Fruit fly (Drosophila melanogaster): ENCODE results near the gene Ccdc56.
A peak's percentile ranks its signal among the peaks of the same experiment; 100 is the strongest.

The Ccdc56 gene

dm6 chr3L:11691203-11691797, 17.5 kb upstream of the Ccdc56 start, which contains the start of the genes Pldn and CG14135 (continued):
- no peak for TF ChIP-seq CG15269 (tag; optimal IDR thresholded peaks at IDR 0.05)
- TF ChIP-seq CG12219 (GFP tag; optimal IDR thresholded peaks at IDR 0.05): no peak
- TF ChIP-seq pzg (GFP tag; optimal IDR thresholded peaks at IDR 0.05): peak; percentile 72
- peak; percentile 53 for TF ChIP-seq trem (tag; optimal IDR thresholded peaks at IDR 0.05)
- no peak for TF ChIP-seq Optix (GFP tag; IDR thresholded peaks at IDR 0.05)
- TF ChIP-seq grau (tag; optimal IDR thresholded peaks at IDR 0.05): no peak
- TF ChIP-seq CG1603 (tag; optimal IDR thresholded peaks at IDR 0.05): peak; percentile 49
- no peak for TF ChIP-seq fu2 (GFP tag; optimal IDR thresholded peaks at IDR 0.05)
- no peak for TF ChIP-seq mirr (GFP tag; optimal IDR thresholded peaks at IDR 0.05)
- peak; percentile 75 for TF ChIP-seq CG8924 (tag; optimal IDR thresholded peaks at IDR 0.05)
- peak in 1 of 2 experiments; percentile 28 for TF ChIP-seq Pdp1 (GFP tag; optimal IDR thresholded peaks at IDR 0.05)
- TF ChIP-seq dmrt99B (tag; optimal IDR thresholded peaks at IDR 0.05): no peak
- peak; percentile 37 for TF ChIP-seq zen (tag; optimal IDR thresholded peaks at IDR 0.05)
- peak; percentile 26 for TF ChIP-seq Dp (GFP tag; optimal IDR thresholded peaks at IDR 0.05)
- peak; percentile 75 for TF ChIP-seq Dref (GFP tag; IDR thresholded peaks at IDR 0.05)
- TF ChIP-seq CG13287 (GFP tag; IDR thresholded peaks at IDR 0.05; ENCODE audit: partially characterized antibody): peak; percentile 61
- TF ChIP-seq CG14667 (GFP tag; IDR thresholded peaks at IDR 0.05): no peak
- TF ChIP-seq Elba2 (GFP tag; optimal IDR thresholded peaks at IDR 0.05): peak; percentile 72
- no peak for TF ChIP-seq h (optimal IDR thresholded peaks at IDR 0.05)
- peak; percentile 21 for TF ChIP-seq exex (tag; optimal IDR thresholded peaks at IDR 0.05)
- TF ChIP-seq YL-1 (GFP tag; optimal IDR thresholded peaks at IDR 0.05): peak; percentile 50
- TF ChIP-seq bcd (GFP tag; optimal IDR thresholded peaks at IDR 0.05): peak; percentile 8
- TF ChIP-seq CG6791 (GFP tag; IDR thresholded peaks at IDR 0.05; ENCODE audit: partially characterized antibody): peak; percentile 27; the same call in 1 of the 3 replicates
- no peak for TF ChIP-seq CG7271 (tag; optimal IDR thresholded peaks at IDR 0.05)
- peak; percentile 9 for TF ChIP-seq CHES-1-like (GFP tag; optimal IDR thresholded peaks at IDR 0.05)
- peak; percentile 16 for TF ChIP-seq CG2712 (tag; optimal IDR thresholded peaks at IDR 0.05)
- TF ChIP-seq insv (GFP tag; optimal IDR thresholded peaks at IDR 0.05): peak in 1 of 2 experiments; percentile 29
- TF ChIP-seq D19B (GFP tag; optimal IDR thresholded peaks at IDR 0.05): no peak
- TF ChIP-seq CG2116 (GFP tag; optimal IDR thresholded peaks at IDR 0.05): peak; percentile 69
- peak; percentile 77 for TF ChIP-seq sens (GFP tag)
- no peak for TF ChIP-seq Doc2 (GFP tag; IDR thresholded peaks at IDR 0.05)
- peak; percentile 61; the same call in 2 of the 4 replicates for TF ChIP-seq Dll (GFP tag; IDR thresholded peaks at IDR 0.05; ENCODE audit: partially characterized antibody)
- TF ChIP-seq ftz-f1 (GFP tag; optimal IDR thresholded peaks at IDR 0.05): no peak
- peak; percentile 64 for TF ChIP-seq CTCF (GFP tag; optimal IDR thresholded peaks at IDR 0.05)
- peak; percentile 22 for TF ChIP-seq Nf-YC (tag; optimal IDR thresholded peaks at IDR 0.05)
- no peak for TF ChIP-seq CG11696 (GFP tag; IDR thresholded peaks at IDR 0.05)
- peak; percentile 36 for TF ChIP-seq Blimp-1 (GFP tag; optimal IDR thresholded peaks at IDR 0.05)
- peak; percentile 24 for TF ChIP-seq CG30020 (tag; optimal IDR thresholded peaks at IDR 0.05)
- no peak for TF ChIP-seq Dip2 (GFP tag; IDR thresholded peaks at IDR 0.05)
- TF ChIP-seq CG6272 (GFP tag; IDR thresholded peaks at IDR 0.05): no peak
- no peak for TF ChIP-seq sisA (GFP tag; IDR thresholded peaks at IDR 0.05)
- no peak for TF ChIP-seq kah (GFP tag; optimal IDR thresholded peaks at IDR 0.05)
- TF ChIP-seq MBD-R2 (GFP tag; IDR thresholded peaks at IDR 0.05): peak; percentile 85
- TF ChIP-seq CG11504 (tag; optimal IDR thresholded peaks at IDR 0.05): no peak
- no peak for TF ChIP-seq CG12299 (tag; optimal IDR thresholded peaks at IDR 0.05)
- TF ChIP-seq CG34224 (GFP tag; IDR thresholded peaks at IDR 0.05; ENCODE audit: partially characterized antibody): 0 out of 3 replicates have a peak, but pooled peaks have one; percentile 36
- peak; percentile 44 for TF ChIP-seq CG10267 (tag; optimal IDR thresholded peaks at IDR 0.05)
- peak; percentile 68 for TF ChIP-seq scrt (GFP tag; optimal IDR thresholded peaks at IDR 0.05)
- TF ChIP-seq CG3163 (GFP tag; optimal IDR thresholded peaks at IDR 0.05): no peak
- peak; percentile 55 for TF ChIP-seq CG14710 (tag; optimal IDR thresholded peaks at IDR 0.05)

Measured in whole organism, embryonic.